Fruit fly (Drosophila melanogaster) Kc167 (cell line): Measurements from ENCODE around the gene CG18231.

Experiments
- Myc ChIP-seq: fragments of >200 bp; optimal IDR thresholded peaks from 2 replicates; lab custom pipeline; 2017; ENCODE audit warnings: missing external identifiers
- Sin3A ChIP-seq: fragments of >200 bp; optimal IDR thresholded peaks from 2 replicates; lab custom pipeline; 2018; ENCODE audit warnings: missing external identifiers
- h ChIP-seq: fragments of >200 bp; optimal IDR thresholded peaks from 3 replicates; lab custom pipeline; 2018; ENCODE audit warnings: missing external identifiers
- ttk ChIP-seq: sonication (Bioruptor generic); optimal IDR thresholded peaks from 2 replicates; lab custom pipeline; 2017; ENCODE audit warnings: missing external identifiers

DNA sequence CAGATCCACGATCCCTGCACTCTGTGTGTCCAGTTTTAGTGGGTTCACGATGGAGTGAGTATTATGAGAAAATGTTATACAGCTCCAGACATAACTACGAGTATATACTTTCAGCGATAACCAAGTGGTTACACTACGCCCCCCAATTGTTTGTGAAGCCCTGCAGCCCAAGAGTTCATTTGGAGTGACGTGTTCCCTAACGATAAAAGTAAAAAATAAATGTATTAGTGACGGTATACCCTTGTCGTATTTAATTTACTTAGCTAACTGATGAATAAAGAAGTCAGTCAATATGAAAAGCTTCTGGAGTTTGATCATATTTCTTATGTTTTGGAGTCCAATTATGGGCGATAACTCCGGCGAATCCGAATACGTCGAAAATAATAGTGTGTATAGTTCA is at the start of gene CG18231:
- TF ChIP-seq Sin3A (lab: Kevin White, UChicago) (no peak), ttk (lab: Kevin White, UChicago) (no peak), Myc (lab: Kevin White, UChicago) (no peak), h (lab: Kevin White, UChicago) (no peak)
